Worm (Caenorhabditis elegans): ENCODE data around the gene K12H4.6.

- TF ChIP-seq ama-1 (optimal IDR thresholded peaks at IDR 0.05) (peak; percentile 65), lin-13 (GFP tag; optimal IDR thresholded peaks at IDR 0.05) (peak; percentile 98), mab-5 (tag; optimal IDR thresholded peaks at IDR 0.05) (peak; percentile 93), R02D3.7 (tag; optimal IDR thresholded peaks at IDR 0.05) (peak; percentile 62), sma-9 (GFP tag; optimal IDR thresholded peaks at IDR 0.05) (peak; percentile 95), sma-9 (tag; optimal IDR thresholded peaks at IDR 0.05) (no peak), ZK546.5 (tag; optimal IDR thresholded peaks at IDR 0.05) (peak; percentile 81), snpc-4 (tag; optimal IDR thresholded peaks at IDR 0.05) (peak; percentile 85), ceh-16 (tag; optimal IDR thresholded peaks at IDR 0.05) (no peak), lin-39 (tag; optimal IDR thresholded peaks at IDR 0.05) (peak; percentile 98)
These were observed 1.1 kb upstream of the K12H4.6 start for ce11 chrIII:8043784-8044183.
